Worm (Caenorhabditis elegans) whole organism, dauer: ENCODE results near the gene rig-6.

Source experiments
- unc-62 ChIP-seq: sonication (generic microtip); optimal IDR thresholded peaks from 2 replicates; lab custom pipeline; 2017; ENCODE audit warnings: missing biosample characterization, missing genetic modification reagents, missing genetic modification characterization

Gene rig-6

DNA sequence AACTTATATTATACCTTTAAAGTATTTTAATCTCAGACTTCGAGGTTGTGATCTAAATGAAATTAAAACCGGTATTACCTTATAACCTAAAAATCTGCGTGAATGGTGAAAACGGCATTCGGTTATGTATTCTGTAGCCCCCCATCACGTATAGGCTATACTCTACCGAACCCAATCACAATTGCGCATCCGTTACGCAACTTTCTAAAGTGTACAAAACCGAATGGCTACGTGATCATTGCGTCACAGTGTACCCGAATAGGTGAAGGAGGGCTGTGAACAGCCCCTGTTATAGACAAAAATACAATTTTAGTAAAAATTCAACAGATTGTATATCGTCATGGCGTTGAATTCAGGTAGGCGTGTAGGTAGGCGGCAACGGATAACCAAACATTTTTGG is 10.7 kb upstream of the rig-6 start:
- no peak for TF ChIP-seq unc-62 (GFP tag; lab: Kevin White, UChicago)

DNA sequence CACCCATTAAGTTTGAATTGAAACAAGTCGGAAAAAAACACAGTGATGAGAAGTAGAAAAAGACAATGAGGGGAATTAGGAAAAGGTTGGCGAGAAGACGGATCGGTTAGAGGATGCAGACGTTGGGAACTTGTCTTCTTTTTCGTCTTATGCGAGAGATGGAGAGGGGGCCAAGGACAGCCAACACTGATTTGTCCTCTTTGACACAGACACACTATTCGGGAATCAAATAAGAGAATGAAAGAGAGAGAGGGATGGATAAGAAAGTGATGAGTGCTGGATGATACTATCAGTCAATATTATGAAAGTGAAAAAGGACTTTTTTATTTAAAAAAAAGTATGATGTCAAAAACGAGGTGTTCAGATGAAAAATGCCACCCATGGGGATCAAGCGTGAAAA is 9.9 kb upstream of the rig-6 start, which contains the start of gene lact-5:
TSS of gene lact-5 (minus strand) at position 1 of the 400 bp plus-strand sequence.
- no peak for TF ChIP-seq unc-62 (GFP tag; lab: Kevin White, UChicago)

DNA sequence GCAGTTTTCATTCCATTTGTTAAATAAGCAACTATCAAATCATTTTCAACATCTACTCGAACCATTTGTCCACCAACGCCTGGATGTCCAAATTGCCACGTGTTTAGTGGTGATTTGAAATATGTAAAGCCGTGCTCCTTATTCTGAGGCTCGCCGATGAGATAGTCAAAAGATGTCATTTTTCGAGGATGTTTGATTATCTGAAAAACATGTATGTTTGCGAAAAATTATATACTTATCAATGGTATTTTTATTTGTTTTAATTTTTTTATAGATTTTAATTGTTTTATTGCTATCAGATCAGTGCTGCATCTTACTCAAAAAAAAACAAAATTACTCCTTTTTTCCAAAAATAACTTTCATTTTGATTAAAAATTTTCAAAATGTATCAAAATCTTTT is 6.9 kb upstream of the rig-6 start:
- TF ChIP-seq unc-62 (GFP tag; lab: Kevin White, UChicago) = no peak

DNA sequence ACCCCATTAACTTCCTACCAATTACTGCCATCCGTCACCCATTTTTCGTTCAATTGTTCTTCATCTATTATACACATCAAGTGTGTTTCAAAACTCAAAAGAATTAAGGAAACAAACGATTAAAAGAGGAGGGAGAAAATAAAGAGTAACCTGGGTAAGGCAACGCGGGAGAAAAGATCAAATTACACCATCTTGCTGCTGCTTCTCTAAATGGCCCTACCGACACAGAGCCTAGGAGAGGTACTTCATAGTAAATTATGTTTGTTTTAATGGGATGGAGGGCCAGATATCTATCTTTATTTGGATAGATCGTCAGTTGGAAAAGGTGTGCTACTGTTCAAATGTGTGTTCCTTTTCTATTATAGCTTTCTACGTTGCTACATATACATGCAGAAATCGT is 3.5 kb upstream of the rig-6 start:
- no peak for TF ChIP-seq unc-62 (GFP tag; lab: Kevin White, UChicago)

DNA sequence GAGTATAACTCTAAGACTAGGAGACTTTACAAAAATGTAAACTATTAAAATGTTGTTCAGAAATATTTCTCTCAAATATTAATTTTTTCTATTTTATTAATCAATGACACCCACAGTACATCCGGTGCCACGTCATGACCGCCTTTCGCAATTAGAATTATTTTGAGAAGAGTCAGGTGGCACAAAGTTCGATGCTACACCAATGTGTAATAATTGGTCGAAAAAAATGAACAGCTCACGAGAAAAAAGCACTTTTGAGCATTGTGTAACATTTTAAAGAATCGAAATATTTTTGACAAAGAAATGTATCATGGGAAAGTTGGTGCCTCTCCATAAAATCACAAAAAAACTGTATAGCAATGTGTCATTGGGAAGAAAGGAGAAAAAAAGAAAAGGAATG is 5.2 kb downstream of the rig-6 start:
- no peak for TF ChIP-seq unc-62 (GFP tag; lab: Kevin White, UChicago)

DNA sequence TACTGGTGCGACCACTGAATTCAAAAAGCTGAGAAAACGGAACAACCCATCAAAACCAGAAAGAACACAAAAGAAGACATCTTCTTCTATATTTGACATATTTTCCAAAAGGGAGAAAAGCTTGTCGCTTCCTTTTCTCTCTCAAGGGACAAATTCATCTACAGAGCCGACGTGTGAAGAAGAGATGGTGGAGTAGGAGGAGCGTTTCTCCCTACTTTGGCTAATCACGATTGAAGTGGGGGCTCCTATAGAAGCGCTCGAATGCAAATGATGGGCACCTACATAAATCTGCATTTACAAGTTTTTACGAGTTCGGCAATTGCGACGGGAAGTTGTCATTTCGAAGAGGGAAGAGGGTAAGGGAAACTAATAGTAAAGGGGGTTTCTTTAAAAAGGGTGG is 5.6 kb downstream of the rig-6 start:
- TF ChIP-seq unc-62 (GFP tag; lab: Kevin White, UChicago) = no peak

ce11 chrII:4805799-4806198 is 6.1 kb downstream of the rig-6 start:
- TF ChIP-seq unc-62 (GFP tag; lab: Kevin White, UChicago) = no peak

DNA sequence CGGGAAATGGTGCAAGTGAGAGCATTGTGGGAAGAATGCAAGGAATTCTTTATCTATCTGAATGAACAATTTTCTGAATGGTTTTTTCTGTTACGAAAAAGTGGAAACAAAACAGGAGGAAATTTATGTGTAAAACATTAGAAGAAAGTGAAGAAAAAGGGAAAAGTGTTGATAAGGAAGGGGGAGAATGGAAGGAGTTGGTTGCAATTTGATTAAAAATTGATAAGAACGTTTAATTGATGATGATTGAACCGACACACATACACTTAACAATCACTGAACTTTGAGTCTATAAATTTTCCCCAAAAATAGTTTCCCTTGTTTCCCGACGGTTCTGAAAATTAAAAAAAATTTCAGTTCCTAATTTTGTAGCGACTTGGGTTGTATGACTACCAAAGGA is 9.0 kb downstream of the rig-6 start:
- no peak for TF ChIP-seq unc-62 (GFP tag; lab: Kevin White, UChicago)

DNA sequence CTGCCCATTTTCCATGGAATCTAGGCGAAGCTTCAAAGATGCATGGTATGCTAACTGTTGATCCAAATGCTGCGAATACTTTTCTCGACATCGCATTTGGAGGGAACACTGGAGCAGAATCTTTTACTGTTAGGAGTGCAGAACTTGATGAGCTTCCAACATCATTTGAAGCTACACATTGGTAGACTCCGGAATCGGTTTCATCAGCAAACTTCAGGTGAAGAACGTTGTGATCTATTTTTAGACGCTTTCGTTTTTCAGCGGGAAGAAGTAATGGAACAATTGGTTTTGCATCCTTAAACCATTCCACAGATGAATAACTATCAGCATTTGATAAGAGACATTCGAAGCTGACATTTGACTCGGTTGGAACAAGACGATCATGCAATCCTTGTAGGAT is 11.4 kb downstream of the rig-6 start:
- no peak for TF ChIP-seq unc-62 (GFP tag; lab: Kevin White, UChicago)

DNA sequence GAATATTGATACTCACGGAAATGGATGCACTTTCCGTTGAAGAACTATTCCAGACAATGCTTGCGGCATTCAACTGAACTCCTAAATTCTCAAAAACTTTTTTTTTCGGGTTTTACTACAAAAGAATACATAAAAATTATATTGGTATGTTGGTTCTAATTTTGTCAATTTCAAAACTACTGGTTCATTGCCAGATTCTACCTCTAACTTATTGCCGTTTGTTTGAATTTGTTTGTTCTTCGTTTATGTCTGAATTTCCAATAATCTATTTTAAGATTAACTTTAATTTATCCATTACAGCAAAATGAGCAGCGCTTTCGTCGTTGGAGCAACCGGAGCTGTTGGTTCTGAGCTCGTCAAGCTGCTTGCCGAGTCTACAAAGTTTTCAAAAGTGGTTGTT is 14.8 kb downstream of the rig-6 start, which contains the start of gene C33F10.14:
TSS of gene C33F10.14 (plus strand) at position 301 of the 400 bp plus-strand sequence.
- no peak for TF ChIP-seq unc-62 (GFP tag; lab: Kevin White, UChicago)

ce11 chrII:4795461-4795860 is 16.4 kb downstream of the rig-6 start, which contains the start of gene C33F10.4:
Gene C33F10.4, plus strand, starts transcription at chrII:4795761.
- TF ChIP-seq unc-62 (GFP tag; lab: Kevin White, UChicago) = no peak

DNA sequence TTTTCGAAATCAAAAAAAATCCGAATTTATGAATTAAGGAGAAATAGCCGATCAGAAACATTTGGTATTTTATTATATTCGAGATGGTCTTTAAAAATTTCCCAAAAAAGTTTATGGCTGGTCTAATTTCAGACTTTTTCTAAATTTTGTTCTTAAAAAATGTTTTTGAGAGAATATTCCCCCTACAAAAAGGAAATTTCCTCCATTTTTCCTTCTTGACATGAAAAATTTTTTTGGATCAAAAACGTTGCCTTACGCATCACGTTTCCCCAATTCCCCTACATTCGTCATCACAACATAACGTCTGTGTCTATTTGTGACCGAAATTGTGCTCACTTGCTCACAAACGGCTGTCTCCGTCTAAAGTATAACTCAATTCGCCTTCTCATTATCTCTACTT is 18.6 kb downstream of the rig-6 start:
- TF ChIP-seq unc-62 (GFP tag; lab: Kevin White, UChicago) = no peak

- TF ChIP-seq unc-62 (GFP tag; lab: Kevin White, UChicago) = no peak
Observed at ce11 chrII:4791272-4791671, 20.6 kb downstream of the rig-6 start, which contains the start of gene F26G1.1. Gene F26G1.1, plus strand, starts transcription at chrII:4791618.

ce11 chrII:4790687-4791086 is 21.2 kb downstream of the rig-6 start:
- TF ChIP-seq unc-62 (GFP tag; lab: Kevin White, UChicago) = no peak

DNA sequence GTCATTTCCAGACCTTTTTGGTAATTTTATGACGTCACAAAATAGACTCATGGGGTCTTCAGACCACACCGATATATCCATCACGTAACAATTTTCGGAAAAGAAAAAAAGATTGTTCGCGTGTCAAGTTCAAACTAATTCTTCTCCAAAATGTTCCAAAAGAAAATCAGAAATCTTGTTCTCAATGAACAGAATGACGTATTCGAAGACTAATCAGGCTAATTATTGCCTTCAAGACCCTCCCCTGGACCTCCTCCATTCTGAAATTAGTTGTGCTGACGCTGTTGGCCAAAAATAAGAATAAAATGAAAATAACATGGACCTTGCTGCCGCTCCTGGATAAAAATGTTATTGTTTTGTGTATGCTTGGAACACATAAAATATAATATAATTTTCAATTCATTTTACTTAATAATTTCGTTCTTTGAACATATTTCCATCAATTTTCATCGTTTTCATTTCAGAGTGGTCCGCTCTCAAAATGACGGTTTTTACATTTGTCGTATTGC is 22.0 kb downstream of the rig-6 start, which contains the start of gene F26G1.15:
TSS of gene F26G1.15 (plus strand) at position 459 of the 509 bp plus-strand sequence.
- no peak for TF ChIP-seq unc-62 (GFP tag; lab: Kevin White, UChicago)

DNA sequence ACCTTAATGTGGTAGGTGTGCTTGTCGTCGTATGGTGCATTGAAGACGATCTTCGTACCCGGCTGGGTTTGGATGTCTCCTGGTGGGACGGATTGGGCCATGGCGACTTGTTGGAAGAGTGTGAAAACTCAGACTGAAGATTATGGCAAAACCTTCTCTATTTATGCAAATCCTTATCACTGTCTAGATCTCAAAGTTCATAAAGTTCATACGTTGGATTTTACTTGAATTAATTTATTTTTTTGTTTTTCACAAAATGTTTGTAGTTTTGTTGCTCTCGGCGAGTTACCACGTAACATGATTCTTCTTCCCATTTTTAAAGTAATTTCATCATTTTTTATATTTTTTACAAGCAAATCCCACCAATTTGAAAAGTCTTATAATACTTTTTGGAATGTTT is 25.7 kb downstream of the rig-6 start, which contains the start of gene msp-3:
TSS of gene msp-3 (minus strand) at position 101 of the 400 bp plus-strand sequence.
- TF ChIP-seq unc-62 (GFP tag; lab: Kevin White, UChicago) = no peak

DNA sequence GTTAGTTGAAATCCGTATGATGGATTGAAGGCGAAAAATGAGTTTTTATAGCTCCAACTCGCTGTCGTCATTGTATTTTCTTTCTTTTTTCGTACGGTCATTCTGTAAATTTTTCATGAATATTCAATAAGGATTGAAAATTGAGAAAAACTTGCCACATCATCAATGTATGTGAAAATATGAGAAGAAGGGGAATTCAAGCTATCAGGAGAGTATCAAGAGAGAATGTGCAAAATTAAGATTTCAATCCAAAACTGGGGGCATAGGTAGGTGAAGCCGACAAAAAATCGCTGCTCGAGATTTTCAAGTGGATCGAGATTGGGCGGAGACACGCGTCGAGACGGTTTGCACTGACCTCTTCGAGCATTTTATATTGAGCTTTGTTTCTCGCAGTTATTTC is 27.4 kb downstream of the rig-6 start, which contains the start of gene nep-12:
TSS of gene nep-12 (minus strand) at position 101 of the 400 bp plus-strand sequence.
- TF ChIP-seq unc-62 (GFP tag; lab: Kevin White, UChicago) = no peak
